Fruit fly (Drosophila melanogaster): ENCODE measurements around the gene CG33098.

CG33098 gene

dm6 chr3R:12402935-12403334 is 15.9 kb downstream of the CG33098 start:
- TF ChIP-seq CG7101 (tag; optimal IDR thresholded peaks at IDR 0.05), result peak; percentile 99
- peak; percentile 86 for TF ChIP-seq ovo (GFP tag; optimal IDR thresholded peaks at IDR 0.05)
- peak; percentile 91 for TF ChIP-seq Mnt (GFP tag; optimal IDR thresholded peaks at IDR 0.05)
- peak; percentile 95 for TF ChIP-seq Clk (GFP tag; optimal IDR thresholded peaks at IDR 0.05)
- TF ChIP-seq CG5204 (GFP tag; optimal IDR thresholded peaks at IDR 0.05), result peak; percentile 96
- peak; percentile 86 for TF ChIP-seq CG1620 (GFP tag; optimal IDR thresholded peaks at IDR 0.05)
- peak; percentile 99 for TF ChIP-seq kay (GFP tag; ENCODE audit: borderline replicate concordance)
- peak; percentile 99 for TF ChIP-seq CG33017 (tag; optimal IDR thresholded peaks at IDR 0.05)
- TF ChIP-seq CG12768 (GFP tag; optimal IDR thresholded peaks at IDR 0.05), result peak; percentile 98
- TF ChIP-seq cnc (optimal IDR thresholded peaks at IDR 0.05), result no peak
- TF ChIP-seq pad (GFP tag; optimal IDR thresholded peaks at IDR 0.05), result peak; percentile 87
- peak; percentile 97 for TF ChIP-seq CG11617 (GFP tag; optimal IDR thresholded peaks at IDR 0.05)
- TF ChIP-seq CG7045 (GFP tag; optimal IDR thresholded peaks at IDR 0.05), result peak; percentile 100
- TF ChIP-seq cic (GFP tag; optimal IDR thresholded peaks at IDR 0.05), result peak; percentile 88
- peak; percentile 96 for TF ChIP-seq toe (GFP tag; optimal IDR thresholded peaks at IDR 0.05)
- peak; percentile 96 for TF ChIP-seq Hr96 (GFP tag; optimal IDR thresholded peaks at IDR 0.05)
- peak; percentile 85 for TF ChIP-seq Crg-1 (GFP tag; optimal IDR thresholded peaks at IDR 0.05)
- peak; percentile 79 for TF ChIP-seq tj (GFP tag; optimal IDR thresholded peaks at IDR 0.05)
- TF ChIP-seq bab1 (GFP tag; optimal IDR thresholded peaks at IDR 0.05), result peak; percentile 98
- peak; percentile 96 for TF ChIP-seq CG14711 (tag; optimal IDR thresholded peaks at IDR 0.05)

dm6 chr3R:12405134-12405533 is 18.1 kb downstream of the CG33098 start:
- peak; percentile 77 for TF ChIP-seq kay (GFP tag; ENCODE audit: borderline replicate concordance)
- no peak for TF ChIP-seq CG7045 (GFP tag; optimal IDR thresholded peaks at IDR 0.05)

- TF ChIP-seq cic (GFP tag; optimal IDR thresholded peaks at IDR 0.05) (peak; percentile 69), pad (GFP tag; optimal IDR thresholded peaks at IDR 0.05) (no peak)
Measured at dm6 chr3R:12405928-12406234, 18.9 kb downstream of the CG33098 start, which contains the start of gene Cyp9f2. Gene Cyp9f2 (minus strand): TSS chr3R:12406028.

- TF ChIP-seq pad (GFP tag; optimal IDR thresholded peaks at IDR 0.05) (no peak), kay (GFP tag; ENCODE audit: borderline replicate concordance) (no peak), CG7101 (tag; optimal IDR thresholded peaks at IDR 0.05) (peak; percentile 59), cic (GFP tag; optimal IDR thresholded peaks at IDR 0.05) (peak; percentile 47), Clk (GFP tag; optimal IDR thresholded peaks at IDR 0.05) (no peak), CG14711 (tag; optimal IDR thresholded peaks at IDR 0.05) (peak; percentile 65), Crg-1 (GFP tag; optimal IDR thresholded peaks at IDR 0.05) (no peak), Hr96 (GFP tag; optimal IDR thresholded peaks at IDR 0.05) (peak; percentile 57), CG33017 (tag; optimal IDR thresholded peaks at IDR 0.05) (peak; percentile 69), CG11617 (GFP tag; optimal IDR thresholded peaks at IDR 0.05) (peak; percentile 70), CG5204 (GFP tag; optimal IDR thresholded peaks at IDR 0.05) (no peak), CG7045 (GFP tag; optimal IDR thresholded peaks at IDR 0.05) (peak; percentile 24), Mnt (GFP tag; optimal IDR thresholded peaks at IDR 0.05) (peak; percentile 33), toe (GFP tag; optimal IDR thresholded peaks at IDR 0.05) (peak; percentile 70), ovo (GFP tag; optimal IDR thresholded peaks at IDR 0.05) (peak; percentile 25), cnc (optimal IDR thresholded peaks at IDR 0.05) (peak in 1 of 2 experiments; percentile 79), CG1620 (GFP tag; optimal IDR thresholded peaks at IDR 0.05) (no peak), bab1 (GFP tag; optimal IDR thresholded peaks at IDR 0.05) (peak; percentile 60), tj (GFP tag; optimal IDR thresholded peaks at IDR 0.05) (peak; percentile 28), CG12768 (GFP tag; optimal IDR thresholded peaks at IDR 0.05) (peak; percentile 96)
Measured at dm6 chr3R:12406235-12407196, 19.5 kb downstream of the CG33098 start, which contains the start of gene CG5167. Gene CG5167 (plus strand): TSS chr3R:12406532.

- no peak for TF ChIP-seq CG12768 (GFP tag; optimal IDR thresholded peaks at IDR 0.05)
- TF ChIP-seq pad (GFP tag; optimal IDR thresholded peaks at IDR 0.05), result no peak
- peak; percentile 50 for TF ChIP-seq Mnt (GFP tag; optimal IDR thresholded peaks at IDR 0.05)
- no peak for TF ChIP-seq CG33017 (tag; optimal IDR thresholded peaks at IDR 0.05)
- no peak for TF ChIP-seq tj (GFP tag; optimal IDR thresholded peaks at IDR 0.05)
- TF ChIP-seq CG5204 (GFP tag; optimal IDR thresholded peaks at IDR 0.05), result no peak
- TF ChIP-seq Crg-1 (GFP tag; optimal IDR thresholded peaks at IDR 0.05), result no peak
- peak; percentile 8 for TF ChIP-seq CG11617 (GFP tag; optimal IDR thresholded peaks at IDR 0.05)
- peak; percentile 20 for TF ChIP-seq CG1620 (GFP tag; optimal IDR thresholded peaks at IDR 0.05)
- no peak for TF ChIP-seq toe (GFP tag; optimal IDR thresholded peaks at IDR 0.05)
- TF ChIP-seq CG14711 (tag; optimal IDR thresholded peaks at IDR 0.05), result peak; percentile 2
- TF ChIP-seq CG7045 (GFP tag; optimal IDR thresholded peaks at IDR 0.05), result no peak
- TF ChIP-seq cnc (optimal IDR thresholded peaks at IDR 0.05), result no peak
- no peak for TF ChIP-seq ovo (GFP tag; optimal IDR thresholded peaks at IDR 0.05)
- no peak for TF ChIP-seq Clk (GFP tag; optimal IDR thresholded peaks at IDR 0.05)
- TF ChIP-seq cic (GFP tag; optimal IDR thresholded peaks at IDR 0.05), result peak; percentile 2
- no peak for TF ChIP-seq kay (GFP tag; ENCODE audit: borderline replicate concordance)
- peak; percentile 60 for TF ChIP-seq bab1 (GFP tag; optimal IDR thresholded peaks at IDR 0.05)
- no peak for TF ChIP-seq Hr96 (GFP tag; optimal IDR thresholded peaks at IDR 0.05)
- peak; percentile 35 for TF ChIP-seq CG7101 (tag; optimal IDR thresholded peaks at IDR 0.05)
Measured at dm6 chr3R:12408160-12408559, 21.2 kb downstream of the CG33098 start, which contains the start of gene CG5196. Gene CG5196 (plus strand): TSS chr3R:12408316.

dm6 chr3R:12411449-12411848 is 24.5 kb downstream of the CG33098 start:
- TF ChIP-seq Mnt (GFP tag; optimal IDR thresholded peaks at IDR 0.05) (no peak), cic (GFP tag; optimal IDR thresholded peaks at IDR 0.05) (no peak), toe (GFP tag; optimal IDR thresholded peaks at IDR 0.05) (no peak), kay (GFP tag; ENCODE audit: borderline replicate concordance) (no peak), bab1 (GFP tag; optimal IDR thresholded peaks at IDR 0.05) (no peak), Crg-1 (GFP tag; optimal IDR thresholded peaks at IDR 0.05) (no peak), cnc (optimal IDR thresholded peaks at IDR 0.05) (no peak), CG7101 (tag; optimal IDR thresholded peaks at IDR 0.05) (no peak), ovo (GFP tag; optimal IDR thresholded peaks at IDR 0.05) (no peak), tj (GFP tag; optimal IDR thresholded peaks at IDR 0.05) (no peak), Hr96 (GFP tag; optimal IDR thresholded peaks at IDR 0.05) (no peak), Clk (GFP tag; optimal IDR thresholded peaks at IDR 0.05) (no peak), pad (GFP tag; optimal IDR thresholded peaks at IDR 0.05) (no peak), CG12768 (GFP tag; optimal IDR thresholded peaks at IDR 0.05) (no peak), CG7045 (GFP tag; optimal IDR thresholded peaks at IDR 0.05) (no peak), CG1620 (GFP tag; optimal IDR thresholded peaks at IDR 0.05) (no peak), CG5204 (GFP tag; optimal IDR thresholded peaks at IDR 0.05) (no peak), CG14711 (tag; optimal IDR thresholded peaks at IDR 0.05) (no peak), CG33017 (tag; optimal IDR thresholded peaks at IDR 0.05) (no peak)

Measured in whole organism, adult.